Fruit fly (Drosophila melanogaster): Measurements from ENCODE around the gene Rlb1.

Gene Rlb1

DNA sequence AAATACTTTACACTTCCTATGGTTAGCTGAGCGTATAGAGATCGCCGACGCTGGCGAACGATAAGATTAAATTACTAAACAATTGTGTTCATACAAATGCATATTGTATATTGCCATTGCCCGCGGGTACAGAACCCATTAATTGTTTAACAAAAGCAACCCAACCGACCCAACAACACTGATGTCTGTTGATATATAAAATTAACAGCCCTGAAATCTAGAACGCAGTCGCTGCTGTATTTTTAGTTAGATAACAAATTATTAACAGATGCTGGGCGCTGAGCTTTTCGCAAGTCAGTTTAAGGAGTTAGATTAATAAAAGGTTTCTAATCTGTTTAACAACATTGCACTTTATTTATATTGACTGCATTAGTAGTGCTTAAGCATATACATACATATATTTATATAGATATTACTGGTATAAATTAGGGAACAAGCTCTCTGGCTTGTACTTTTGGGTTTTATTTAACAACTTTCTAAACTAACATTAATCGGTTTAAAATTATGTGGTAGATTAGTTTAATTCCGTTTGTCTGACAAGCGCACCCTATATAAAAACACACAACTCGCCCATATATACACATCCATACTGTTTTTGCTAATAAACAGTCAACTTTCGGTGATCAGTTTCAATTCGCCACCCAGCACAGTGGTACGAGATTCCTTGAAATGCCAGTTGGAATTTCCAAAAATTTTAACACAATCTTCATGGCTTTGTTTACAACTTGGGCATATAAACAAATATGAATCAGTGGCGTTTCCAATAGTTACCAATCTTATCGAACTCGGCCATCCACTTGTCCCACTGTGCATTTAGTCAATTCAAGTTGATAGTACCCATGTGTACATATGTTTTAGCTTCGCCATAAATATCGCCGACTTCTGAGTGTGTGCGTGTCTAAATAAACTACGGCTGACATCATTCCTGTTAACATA lies 15.0 kb downstream of the Rlb1 start:
- TF ChIP-seq h (optimal IDR thresholded peaks at IDR 0.05) = no peak
- no peak for TF ChIP-seq Myc (optimal IDR thresholded peaks at IDR 0.05)
- no peak for TF ChIP-seq Sin3A (optimal IDR thresholded peaks at IDR 0.05)
- no peak for TF ChIP-seq insv (optimal IDR thresholded peaks at IDR 0.05)
- no peak for TF ChIP-seq ttk (optimal IDR thresholded peaks at IDR 0.05)
- no peak for TF ChIP-seq psq (optimal IDR thresholded peaks at IDR 0.05)

DNA sequence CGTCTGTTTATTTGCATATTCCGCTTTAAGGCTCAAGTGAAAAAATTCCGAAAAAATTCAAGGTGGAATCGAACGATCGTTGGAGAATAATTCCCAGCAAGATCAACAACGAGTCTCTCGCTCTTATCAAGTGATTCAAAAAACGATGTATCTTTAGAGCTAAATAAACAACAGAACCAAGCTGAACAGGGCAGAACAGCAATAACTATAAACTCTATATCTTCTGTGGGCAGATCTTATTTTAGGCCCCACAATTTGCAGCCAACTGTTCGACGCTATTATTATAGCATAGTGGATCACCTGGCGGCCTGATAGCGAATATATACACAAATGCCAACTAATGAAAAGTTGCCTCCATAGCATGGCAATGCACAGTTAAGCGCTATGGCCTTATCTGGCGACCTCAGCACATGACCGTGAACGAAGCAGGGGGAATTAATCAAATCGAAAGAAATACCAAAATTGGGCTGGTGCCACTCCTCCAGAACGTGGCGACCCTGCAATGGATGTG lies 16.3 kb downstream of the Rlb1 start:
- TF ChIP-seq ttk (optimal IDR thresholded peaks at IDR 0.05) (no peak), Sin3A (optimal IDR thresholded peaks at IDR 0.05) (no peak), psq (optimal IDR thresholded peaks at IDR 0.05) (no peak), insv (optimal IDR thresholded peaks at IDR 0.05) (no peak), h (optimal IDR thresholded peaks at IDR 0.05) (no peak), Myc (optimal IDR thresholded peaks at IDR 0.05) (no peak)

DNA sequence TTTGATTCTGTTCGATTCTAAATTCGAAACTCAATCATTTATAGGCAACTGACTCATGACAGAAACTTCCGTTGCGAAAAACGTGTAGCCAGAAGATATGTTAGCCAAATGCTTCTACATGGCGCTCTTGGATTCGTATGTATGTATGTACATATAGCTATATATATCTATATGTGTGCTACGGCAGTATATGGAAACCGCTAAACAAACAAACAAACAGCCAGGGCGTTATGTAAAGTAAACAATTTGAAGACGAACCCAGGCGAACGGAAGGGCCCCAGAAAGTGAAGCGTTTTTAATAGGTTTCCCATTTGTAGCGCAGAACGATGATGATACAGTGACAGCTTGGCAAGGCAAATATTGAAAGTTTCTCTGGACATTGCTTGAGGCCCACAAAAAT lies 16.8 kb downstream of the Rlb1 start:
- TF ChIP-seq Sin3A (optimal IDR thresholded peaks at IDR 0.05) = no peak
- no peak for TF ChIP-seq insv (optimal IDR thresholded peaks at IDR 0.05)
- TF ChIP-seq Myc (optimal IDR thresholded peaks at IDR 0.05) = no peak
- TF ChIP-seq ttk (optimal IDR thresholded peaks at IDR 0.05) = no peak
- TF ChIP-seq psq (optimal IDR thresholded peaks at IDR 0.05) = no peak
- no peak for TF ChIP-seq h (optimal IDR thresholded peaks at IDR 0.05)

DNA sequence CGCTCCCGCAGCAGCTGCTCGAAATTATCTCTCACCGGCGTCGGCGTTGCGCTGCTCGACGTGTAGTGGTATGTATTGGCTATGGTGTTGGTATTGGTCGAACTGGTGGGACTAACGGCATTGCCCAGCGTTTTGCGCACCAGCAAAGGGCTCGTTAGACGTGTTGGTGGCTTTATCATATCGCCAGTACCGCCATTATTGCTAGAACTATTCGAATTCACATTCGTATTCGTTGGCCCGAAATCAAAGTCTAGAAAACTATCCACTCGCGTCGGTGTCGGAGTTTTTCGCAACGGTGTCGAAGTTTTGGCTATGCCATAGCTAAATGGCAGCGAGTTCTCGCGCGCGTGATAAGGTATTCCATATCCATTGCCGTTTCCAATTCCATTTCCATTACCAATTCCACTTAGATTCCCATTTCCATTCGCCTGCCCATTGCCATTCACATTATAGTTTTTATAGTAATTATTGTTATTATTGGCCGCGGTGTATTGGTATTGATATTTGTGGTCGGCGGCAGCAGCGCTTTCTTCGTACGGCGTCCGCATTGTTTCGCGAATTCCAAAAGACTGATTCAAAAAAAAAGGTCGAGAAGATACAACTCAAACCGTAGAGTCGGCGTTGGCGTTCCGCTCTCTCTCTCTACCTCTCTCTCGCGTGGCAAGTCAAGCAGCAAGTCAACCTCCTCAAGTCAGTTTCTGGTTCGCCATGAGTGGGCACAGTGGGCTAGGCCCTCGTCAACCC lies 19.5 kb downstream of the Rlb1 start, which contains the start of gene by:
Gene by, minus strand, starts transcription at position 575 of the 744 bp plus-strand sequence.
- TF ChIP-seq insv (optimal IDR thresholded peaks at IDR 0.05) (no peak), psq (optimal IDR thresholded peaks at IDR 0.05) (no peak), ttk (optimal IDR thresholded peaks at IDR 0.05) (no peak), Sin3A (optimal IDR thresholded peaks at IDR 0.05) (no peak), h (optimal IDR thresholded peaks at IDR 0.05) (no peak), Myc (optimal IDR thresholded peaks at IDR 0.05) (no peak)

DNA sequence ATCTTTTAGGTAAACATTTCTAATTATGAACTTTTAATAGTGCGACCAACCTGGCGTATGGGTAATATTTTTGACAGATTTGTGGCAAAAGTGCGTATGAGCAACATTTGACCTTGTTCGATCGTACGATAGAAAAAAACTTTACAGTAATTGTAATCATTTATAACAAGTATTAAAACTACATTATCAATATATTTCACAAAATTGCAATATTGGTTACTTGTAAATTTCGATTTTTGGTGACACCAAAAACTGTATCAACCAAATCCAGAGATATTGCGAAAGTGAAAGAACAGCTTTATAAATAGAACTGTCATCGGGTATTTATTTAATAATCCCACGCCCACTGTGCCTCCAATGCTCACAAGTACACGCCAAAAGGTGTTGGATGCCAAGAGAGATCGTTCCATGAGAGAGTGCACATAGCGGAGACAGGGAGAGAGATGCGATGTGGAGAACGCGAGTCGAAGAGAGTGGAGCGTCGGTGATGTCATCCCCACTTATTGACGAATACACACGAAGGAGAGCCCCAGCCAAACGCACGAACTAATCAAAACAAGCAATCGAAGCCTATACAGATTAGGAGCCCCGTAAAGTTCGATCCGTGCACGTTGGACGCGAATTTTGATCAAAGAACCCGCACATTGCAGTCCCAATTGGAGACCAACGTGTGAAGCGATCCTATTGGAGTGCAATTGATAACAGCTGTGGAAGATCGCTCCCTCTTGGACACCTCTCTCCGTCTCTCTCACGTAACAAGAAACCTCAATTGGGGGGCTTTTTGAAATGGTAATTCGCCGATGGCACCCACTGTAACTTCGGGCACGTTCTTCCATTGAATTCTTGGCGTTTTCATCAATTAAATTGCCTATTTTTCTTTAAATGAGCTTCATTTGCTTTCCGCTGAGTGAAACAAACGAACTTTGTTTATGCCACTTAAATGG lies 20.3 kb downstream of the Rlb1 start:
- no peak for TF ChIP-seq insv (optimal IDR thresholded peaks at IDR 0.05)
- no peak for TF ChIP-seq ttk (optimal IDR thresholded peaks at IDR 0.05)
- no peak for TF ChIP-seq psq (optimal IDR thresholded peaks at IDR 0.05)
- TF ChIP-seq Myc (optimal IDR thresholded peaks at IDR 0.05) = no peak
- TF ChIP-seq h (optimal IDR thresholded peaks at IDR 0.05) = no peak
- no peak for TF ChIP-seq Sin3A (optimal IDR thresholded peaks at IDR 0.05)

DNA sequence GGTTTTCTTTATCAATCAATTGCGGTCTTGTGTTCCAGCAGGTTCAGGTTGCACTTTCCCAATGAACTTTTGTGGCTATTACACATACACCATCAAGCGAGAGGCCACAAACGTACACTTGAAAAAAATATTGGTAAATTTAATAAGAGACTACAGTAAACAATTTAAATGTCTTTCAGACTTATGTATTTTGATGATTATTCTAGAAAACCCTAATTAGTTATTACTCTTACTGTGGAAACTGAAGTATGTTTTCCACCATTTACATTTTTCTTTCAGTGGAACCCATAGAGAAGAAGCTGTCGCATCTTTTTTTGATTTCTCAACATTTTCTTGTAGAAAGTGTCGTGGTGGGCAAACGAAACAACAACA lies 21.0 kb downstream of the Rlb1 start:
- TF ChIP-seq h (optimal IDR thresholded peaks at IDR 0.05) (no peak), Sin3A (optimal IDR thresholded peaks at IDR 0.05) (no peak), psq (optimal IDR thresholded peaks at IDR 0.05) (no peak), Myc (optimal IDR thresholded peaks at IDR 0.05) (no peak), ttk (optimal IDR thresholded peaks at IDR 0.05) (no peak), insv (optimal IDR thresholded peaks at IDR 0.05) (no peak)

DNA sequence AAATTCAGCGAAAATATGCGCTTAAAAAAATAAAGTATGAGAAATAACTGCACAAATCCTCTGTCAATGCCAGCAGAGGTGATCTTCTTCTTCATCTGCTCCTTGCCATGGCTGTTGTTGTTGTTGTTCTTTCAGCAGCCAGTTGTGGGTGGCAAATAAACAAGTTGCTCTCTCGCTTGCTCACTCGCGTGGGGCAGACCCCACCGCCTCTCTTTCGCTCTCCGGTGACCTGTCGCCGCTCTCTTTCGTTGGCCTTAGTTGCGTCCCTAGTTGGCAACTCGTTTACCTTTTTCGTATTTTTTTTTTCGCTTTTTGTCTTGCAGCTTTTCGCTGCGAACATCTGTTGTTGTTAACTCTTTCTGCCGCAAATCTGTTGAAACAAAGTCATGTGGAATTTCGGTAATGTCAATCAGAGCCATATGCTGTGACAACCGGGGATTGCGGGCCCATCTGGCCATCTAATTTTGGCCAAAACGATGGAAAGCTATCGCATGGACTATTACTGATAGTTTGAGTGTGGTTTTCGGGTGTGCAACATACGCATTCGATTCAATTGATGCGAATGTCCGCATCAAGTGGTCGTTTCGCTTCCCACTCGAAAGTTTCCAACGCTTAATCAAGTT lies 21.6 kb downstream of the Rlb1 start:
- no peak for TF ChIP-seq insv (optimal IDR thresholded peaks at IDR 0.05)
- TF ChIP-seq Sin3A (optimal IDR thresholded peaks at IDR 0.05) = no peak
- TF ChIP-seq h (optimal IDR thresholded peaks at IDR 0.05) = no peak
- TF ChIP-seq Myc (optimal IDR thresholded peaks at IDR 0.05) = no peak
- TF ChIP-seq ttk (optimal IDR thresholded peaks at IDR 0.05) = no peak
- TF ChIP-seq psq (optimal IDR thresholded peaks at IDR 0.05) = no peak

DNA sequence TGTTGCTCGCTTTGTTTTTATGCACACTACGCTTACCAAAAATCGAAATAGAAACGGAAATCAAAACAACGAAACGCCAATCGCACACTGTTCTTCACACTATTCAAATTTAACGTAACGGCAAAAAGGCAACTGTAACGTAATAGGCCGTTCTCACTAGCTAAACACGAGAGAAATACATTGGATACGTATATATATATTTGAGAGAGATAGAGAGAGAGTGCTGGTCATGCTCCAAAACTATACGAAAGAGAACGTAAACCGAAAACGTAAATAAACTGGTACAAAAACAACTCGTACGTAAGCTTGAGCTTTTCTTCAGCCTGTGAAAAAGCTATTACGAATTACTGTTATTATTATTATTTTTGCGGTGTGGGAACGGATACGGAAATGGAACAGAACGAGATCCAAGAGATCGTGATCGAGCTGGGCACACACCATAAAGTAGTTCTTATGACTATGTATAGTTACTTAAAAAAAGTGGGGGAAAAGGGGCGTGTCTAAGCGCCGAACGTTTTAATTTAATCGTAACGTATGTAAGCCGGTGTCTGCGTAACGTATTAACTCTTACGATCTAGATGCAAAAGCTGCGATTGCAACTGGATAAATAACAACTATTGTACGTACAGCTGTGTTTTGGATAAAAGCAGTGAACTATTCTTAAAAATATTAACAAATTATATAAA lies 30.5 kb downstream of the Rlb1 start:
- TF ChIP-seq Myc (optimal IDR thresholded peaks at IDR 0.05) = no peak
- no peak for TF ChIP-seq insv (optimal IDR thresholded peaks at IDR 0.05)
- TF ChIP-seq psq (optimal IDR thresholded peaks at IDR 0.05) = no peak
- TF ChIP-seq ttk (optimal IDR thresholded peaks at IDR 0.05) = no peak
- no peak for TF ChIP-seq h (optimal IDR thresholded peaks at IDR 0.05)
- TF ChIP-seq Sin3A (optimal IDR thresholded peaks at IDR 0.05) = no peak

DNA sequence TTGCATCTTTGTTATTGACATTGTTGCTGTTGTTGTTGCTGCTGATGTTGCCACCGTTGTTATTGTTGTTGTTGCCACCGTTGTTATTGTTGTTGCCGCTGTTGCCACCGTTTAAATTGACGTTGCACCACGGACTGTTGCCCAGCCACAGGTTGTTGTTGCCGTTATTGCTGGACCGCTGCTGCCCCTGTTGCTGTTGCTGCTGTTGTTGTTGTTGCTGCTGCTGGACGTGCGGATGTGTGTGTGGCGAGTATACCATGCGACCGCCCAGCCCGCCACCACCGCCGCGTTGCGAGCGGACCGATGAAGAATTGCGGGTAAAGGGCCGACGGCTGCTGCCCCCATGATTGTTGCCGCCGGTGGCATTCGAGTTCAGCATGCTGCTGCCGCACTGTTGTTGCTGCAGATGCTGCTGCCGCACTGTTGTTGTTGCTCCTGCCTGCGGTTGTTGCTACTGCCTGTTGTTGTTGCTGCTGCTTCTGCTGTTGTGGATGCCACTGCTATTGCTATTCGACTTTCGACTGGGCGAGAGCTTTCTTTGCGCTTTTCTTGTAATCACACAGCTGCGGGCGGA lies 33.8 kb downstream of the Rlb1 start:
- TF ChIP-seq Myc (optimal IDR thresholded peaks at IDR 0.05) (no peak), Sin3A (optimal IDR thresholded peaks at IDR 0.05) (no peak), ttk (optimal IDR thresholded peaks at IDR 0.05) (no peak), psq (optimal IDR thresholded peaks at IDR 0.05) (no peak), h (optimal IDR thresholded peaks at IDR 0.05) (no peak), insv (optimal IDR thresholded peaks at IDR 0.05) (no peak)

DNA sequence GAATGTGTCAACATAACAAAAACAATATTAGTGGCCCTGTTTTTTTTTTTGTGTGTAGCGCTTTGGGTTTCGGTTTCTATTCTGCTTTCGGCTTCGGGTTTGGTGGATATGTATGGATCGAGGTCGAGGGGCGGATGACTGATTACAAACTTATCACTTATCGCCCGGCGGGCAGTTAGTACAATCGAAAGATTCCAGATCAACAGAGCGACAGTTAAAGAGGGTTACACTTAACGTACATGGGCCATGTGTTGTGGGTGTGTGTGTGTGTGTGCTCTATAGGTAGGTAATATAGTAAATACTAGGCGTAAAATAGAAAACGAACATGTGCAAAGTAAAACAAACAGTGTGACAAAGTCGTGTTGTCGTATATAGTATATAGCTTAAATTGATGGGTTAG lies 35.6 kb downstream of the Rlb1 start:
- TF ChIP-seq h (optimal IDR thresholded peaks at IDR 0.05) (no peak), Myc (optimal IDR thresholded peaks at IDR 0.05) (no peak), Sin3A (optimal IDR thresholded peaks at IDR 0.05) (no peak), ttk (optimal IDR thresholded peaks at IDR 0.05) (no peak), psq (optimal IDR thresholded peaks at IDR 0.05) (no peak), insv (optimal IDR thresholded peaks at IDR 0.05) (no peak)
